Worm (Caenorhabditis elegans): Measurements from ENCODE around the gene mltn-7.

Gene mltn-7

DNA sequence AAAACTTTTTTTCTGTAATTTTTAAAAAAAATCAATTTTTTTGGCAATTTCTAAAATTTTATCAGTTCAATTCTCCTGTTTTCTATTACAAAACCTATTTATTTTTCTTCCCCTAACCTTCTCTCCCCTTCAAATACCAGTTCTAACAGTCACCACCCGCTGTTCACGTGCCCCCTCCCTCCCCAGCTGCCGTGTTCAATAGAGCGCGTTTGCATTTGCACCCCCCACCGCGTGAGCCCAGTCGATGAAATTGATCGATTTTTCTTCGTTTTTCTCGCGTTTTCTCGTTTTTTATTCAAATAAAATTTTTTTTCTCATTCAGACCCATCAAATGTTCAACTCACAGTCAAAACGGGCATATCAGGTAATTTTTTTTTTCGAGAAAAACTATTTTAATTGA is 21.1 kb upstream of the mltn-7 start, which contains the start of gene atg-9:
Gene atg-9 (plus strand): TSS at position 332 of the 400 bp plus-strand sequence.
- TF ChIP-seq skn-1 (tag; optimal IDR thresholded peaks at IDR 0.05) (no peak), ceh-20 (GFP tag; IDR thresholded peaks at IDR 0.05) (no peak), F37D6.2 (tag; optimal IDR thresholded peaks at IDR 0.05) (no peak), nhr-6 (tag; optimal IDR thresholded peaks at IDR 0.05) (peak; percentile 59), ztf-11 (tag; optimal IDR thresholded peaks at IDR 0.05) (no peak), ama-1 (optimal IDR thresholded peaks at IDR 0.05) (peak; percentile 51), unc-130 (GFP tag; optimal IDR thresholded peaks at IDR 0.05) (no peak), ceh-62 (tag; optimal IDR thresholded peaks at IDR 0.05) (no peak), cey-2 (tag; optimal IDR thresholded peaks at IDR 0.05; ENCODE audit: borderline replicate concordance, insufficient read depth) (no peak), mxl-3 (GFP tag; optimal IDR thresholded peaks at IDR 0.05) (peak; percentile 83), sdz-12 (GFP tag; optimal IDR thresholded peaks at IDR 0.05) (no peak), unc-39 (tag; optimal IDR thresholded peaks at IDR 0.05) (no peak), lin-13 (GFP tag; optimal IDR thresholded peaks at IDR 0.05) (peak; percentile 53), jun-1 (tag; optimal IDR thresholded peaks at IDR 0.05) (no peak), ztf-7 (tag; optimal IDR thresholded peaks at IDR 0.05) (peak; percentile 53), lim-7 (GFP tag; IDR thresholded peaks at IDR 0.05) (peak; percentile 55; the same call in 1 of the 2 replicates), daf-12 (tag; optimal IDR thresholded peaks at IDR 0.05) (no peak), nhr-41 (GFP tag; IDR thresholded peaks at IDR 0.05) (no peak), php-3 (GFP tag; IDR thresholded peaks at IDR 0.05) (0 out of 2 replicates have a peak, but pooled peaks have one; percentile 23), unc-62 (GFP tag; optimal IDR thresholded peaks at IDR 0.05 in 1 of 2) (no peak), unc-62 (tag; optimal IDR thresholded peaks at IDR 0.05) (no peak), nhr-76 (tag; optimal IDR thresholded peaks at IDR 0.05) (no peak), set-16 (GFP tag; IDR thresholded peaks at IDR 0.05) (peak; percentile 27; the same call in 1 of the 2 replicates), nhr-111 (GFP tag; optimal IDR thresholded peaks at IDR 0.05) (no peak), madf-5 (GFP tag; IDR thresholded peaks at IDR 0.05) (no peak), pqm-1 (tag; optimal IDR thresholded peaks at IDR 0.05) (no peak), zag-1 (tag; optimal IDR thresholded peaks at IDR 0.05) (no peak), fkh-10 (GFP tag; optimal IDR thresholded peaks at IDR 0.05) (no peak), tag-97 (GFP tag; IDR thresholded peaks at IDR 0.05) (no peak), zip-2 (tag; optimal IDR thresholded peaks at IDR 0.05) (no peak), nhr-42 (GFP tag; IDR thresholded peaks at IDR 0.05) (no peak), nhr-28 (tag; optimal IDR thresholded peaks at IDR 0.05) (peak; percentile 71), aly-2 (tag; optimal IDR thresholded peaks at IDR 0.05) (no peak), dmd-6 (GFP tag; IDR thresholded peaks at IDR 0.05) (peak; percentile 61), lsy-2 (tag; optimal IDR thresholded peaks at IDR 0.05) (peak in 1 of 2 experiments; percentile 74), hlh-11 (tag; optimal IDR thresholded peaks at IDR 0.05) (peak; percentile 93), daf-19 (GFP tag; conservative IDR thresholded peaks at IDR 0.05) (no peak), ceh-44 (GFP tag; IDR thresholded peaks at IDR 0.05) (no peak), Y48G9A.11 (GFP tag; IDR thresholded peaks at IDR 0.05) (no peak), egl-43 (GFP tag; IDR thresholded peaks at IDR 0.05) (no peak), mdl-1 (tag; optimal IDR thresholded peaks at IDR 0.05) (peak; percentile 71 to 96), mep-1 (tag; optimal IDR thresholded peaks at IDR 0.05) (peak; percentile 84), mes-2 (tag; optimal IDR thresholded peaks at IDR 0.05; ENCODE audit: poor library complexity, severe bottlenecking) (peak; percentile 80), lir-3 (tag; optimal IDR thresholded peaks at IDR 0.05) (no peak), tra-1 (GFP tag; IDR thresholded peaks at IDR 0.05) (no peak), ZK337.2 (GFP tag; IDR thresholded peaks at IDR 0.05) (no peak), dpl-1 (GFP tag; optimal IDR thresholded peaks at IDR 0.05) (peak; percentile 64), Y105C5A.15 (GFP tag; IDR thresholded peaks at IDR 0.05) (no peak), nhr-10 (tag; optimal IDR thresholded peaks at IDR 0.05) (no peak), nhr-77 (tag; optimal IDR thresholded peaks at IDR 0.05) (peak; percentile 84), nhr-102 (tag; optimal IDR thresholded peaks at IDR 0.05) (peak; percentile 28), hmg-1.1 (GFP tag; IDR thresholded peaks at IDR 0.05) (peak; percentile 77), daf-8 (GFP tag; IDR thresholded peaks at IDR 0.05) (no peak)

Data from whole organism, L4 larva.